Fruit fly (Drosophila melanogaster) whole organism, prepupa: Measurements from ENCODE around the gene cni.

ENCODE experiments used
- Blimp-1 ChIP-seq: fragments of 200-800 bp; sonication (Bioruptor generic); optimal IDR thresholded peaks from 3 replicates; lab custom pipeline; 2017; ENCODE audit warnings: missing biosample characterization, missing genetic modification characterization, mild to moderate bottlenecking, moderate library complexity, missing genetic modification reagents
- CG10631 ChIP-seq: fragments of 200-800 bp; sonication (Bioruptor generic); optimal IDR thresholded peaks from 2 replicates; lab custom pipeline; 2016; ENCODE audit warnings: missing biosample characterization, missing genetic modification characterization
- CG10669 ChIP-seq: fragments of 200-800 bp; sonication (Bioruptor generic); optimal IDR thresholded peaks from 3 replicates; lab custom pipeline; 2018; ENCODE audit warnings: missing biosample characterization, mild to moderate bottlenecking, missing genetic modification characterization, moderate library complexity
- CG11762 ChIP-seq: fragments of 200-800 bp; sonication (Bioruptor generic); optimal IDR thresholded peaks from 3 replicates; lab custom pipeline; 2016; ENCODE audit warnings: missing biosample characterization, missing genetic modification characterization; ENCODE audit not compliant: insufficient read depth
- CG15336 ChIP-seq: fragments of 200-800 bp; sonication (Bioruptor generic); IDR thresholded peaks from 2 replicates; pipeline ENCODE4 v1.3.6; 2022; ENCODE audit warnings: missing biosample characterization, missing genetic modification characterization
- CG1621 ChIP-seq: fragments of 200-800 bp; sonication (Bioruptor generic); optimal IDR thresholded peaks from 3 replicates; lab custom pipeline; 2018; ENCODE audit warnings: missing biosample characterization, mild to moderate bottlenecking, missing genetic modification characterization
- CG31627 ChIP-seq: fragments of 200-800 bp; sonication (Bioruptor generic); optimal IDR thresholded peaks from 3 replicates; lab custom pipeline; 2016; ENCODE audit warnings: missing biosample characterization, missing genetic modification characterization
- CG32006 ChIP-seq: fragments of 200-800 bp; sonication (Bioruptor generic); optimal IDR thresholded peaks from 3 replicates; lab custom pipeline; 2017; ENCODE audit warnings: missing biosample characterization, mild to moderate bottlenecking, missing genetic modification characterization
- CG34406 ChIP-seq: fragments of 200-800 bp; sonication (Bioruptor generic); optimal IDR thresholded peaks from 3 replicates; lab custom pipeline; 2016; ENCODE audit warnings: missing biosample characterization, missing genetic modification characterization
- CG4318 ChIP-seq: fragments of 200-800 bp; sonication (Bioruptor generic); optimal IDR thresholded peaks from 3 replicates; lab custom pipeline; 2017; ENCODE audit warnings: missing biosample characterization, mild to moderate bottlenecking, missing genetic modification characterization
- CG6163 ChIP-seq: fragments of 200-800 bp; sonication (Bioruptor generic); IDR thresholded peaks from 3 replicates; pipeline ENCODE4 v1.3.6; 2022; ENCODE audit warnings: missing biosample characterization, missing genetic modification characterization
- CG6276 ChIP-seq: fragments of 200-800 bp; sonication (Bioruptor generic); optimal IDR thresholded peaks from 2 replicates; lab custom pipeline; 2017; ENCODE audit warnings: missing biosample characterization, mild to moderate bottlenecking, missing genetic modification characterization
- CG6854 ChIP-seq: fragments of 200-800 bp; sonication (Bioruptor generic); optimal IDR thresholded peaks from 2 replicates; lab custom pipeline; 2017; ENCODE audit warnings: missing biosample characterization, mild to moderate bottlenecking, missing genetic modification characterization
- CG8119 ChIP-seq: fragments of 200-800 bp; sonication (Bioruptor generic); IDR thresholded peaks from 3 replicates; pipeline ENCODE4 v1.3.6; 2022; ENCODE audit warnings: missing biosample characterization, missing genetic modification characterization
- CG9139 ChIP-seq: fragments of 200-800 bp; sonication (Bioruptor generic); optimal IDR thresholded peaks from 3 replicates; lab custom pipeline; 2017; ENCODE audit warnings: missing biosample characterization, mild to moderate bottlenecking, missing genetic modification characterization
- Eip78C ChIP-seq: fragments of 200-800 bp; sonication (Bioruptor generic); peaks from one replicate; lab custom pipeline; 2016; ENCODE audit warnings: missing biosample characterization, missing genetic modification characterization
- Ets21C ChIP-seq: fragments of 200-800 bp; sonication (Bioruptor generic); optimal IDR thresholded peaks from 3 replicates; lab custom pipeline; 2016; ENCODE audit warnings: missing biosample characterization, missing genetic modification characterization
- Lpt ChIP-seq: fragments of 200-800 bp; sonication (Bioruptor generic); optimal IDR thresholded peaks from 3 replicates; lab custom pipeline; 2016; ENCODE audit warnings: missing biosample characterization, missing genetic modification characterization
- OdsH ChIP-seq: fragments of 200-800 bp; sonication (Bioruptor generic); optimal IDR thresholded peaks from 3 replicates; lab custom pipeline; 2016; ENCODE audit warnings: missing biosample characterization, missing genetic modification characterization
- Sox102F ChIP-seq: fragments of 200-800 bp; sonication (Bioruptor generic); optimal IDR thresholded peaks from 2 replicates; lab custom pipeline; 2016; ENCODE audit warnings: missing biosample characterization, mild to moderate bottlenecking, missing genetic modification characterization
- Sox14 ChIP-seq: fragments of 200-800 bp; sonication (Bioruptor generic); optimal IDR thresholded peaks from 3 replicates; lab custom pipeline; 2016; ENCODE audit warnings: missing biosample characterization, missing genetic modification characterization
- dsx ChIP-seq: fragments of 200-800 bp; optimal IDR thresholded peaks from 3 replicates; lab custom pipeline; 2019; ENCODE audit warnings: missing biosample characterization, mild to moderate bottlenecking, missing genetic modification characterization, moderate library complexity; ENCODE audit not compliant: poor library complexity, severe bottlenecking
- eg ChIP-seq: fragments of 200-800 bp; sonication (Bioruptor generic); IDR thresholded peaks from 3 replicates; pipeline ENCODE4 v1.3.6; 2022; ENCODE audit warnings: missing biosample characterization, missing genetic modification characterization
- esn ChIP-seq: fragments of 200-800 bp; sonication (Bioruptor generic); optimal IDR thresholded peaks from 2 replicates; lab custom pipeline; 2016; ENCODE audit warnings: missing biosample characterization, mild to moderate bottlenecking, missing genetic modification characterization, moderate library complexity
- fd85E ChIP-seq: fragments of 200-800 bp; sonication (Bioruptor generic); optimal IDR thresholded peaks from 3 replicates; lab custom pipeline; 2016; ENCODE audit warnings: missing biosample characterization, missing genetic modification characterization
- fkh ChIP-seq: fragments of 200-800 bp; sonication (Bioruptor generic); optimal IDR thresholded peaks from 3 replicates; lab custom pipeline; 2017; ENCODE audit warnings: missing biosample characterization, mild to moderate bottlenecking, missing genetic modification characterization, moderate library complexity
- net ChIP-seq: fragments of 200-800 bp; sonication (Bioruptor generic); optimal IDR thresholded peaks from 3 replicates; lab custom pipeline; 2016; ENCODE audit warnings: missing biosample characterization, missing genetic modification characterization
- pdm3 ChIP-seq: fragments of 200-800 bp; sonication (Bioruptor generic); optimal IDR thresholded peaks from 3 replicates; lab custom pipeline; 2016; ENCODE audit warnings: missing biosample characterization, missing genetic modification characterization
- salr ChIP-seq, 2 experiments: fragments of 200-800 bp; sonication (Bioruptor generic); optimal IDR thresholded peaks; 3 replicates each; lab custom pipeline; 2016 to 2018; ENCODE audit warnings: missing biosample characterization in 2 of 2, missing genetic modification characterization in 2 of 2, mild to moderate bottlenecking in 1 of 2
- spab ChIP-seq: fragments of 200-800 bp; sonication (Bioruptor generic); optimal IDR thresholded peaks from 2 replicates; lab custom pipeline; 2017; ENCODE audit warnings: missing biosample characterization, mild to moderate bottlenecking, missing genetic modification characterization, missing genetic modification reagents
- ss ChIP-seq, 2 experiments: fragments of 200-800 bp; sonication (Bioruptor generic); optimal IDR thresholded peaks; 2 replicates in 1 of 2; 3 replicates in 1 of 2; lab custom pipeline; 2017 to 2018; ENCODE audit warnings: mild to moderate bottlenecking in 2 of 2, missing biosample characterization in 2 of 2, missing genetic modification characterization in 2 of 2, moderate library complexity in 1 of 2
- vri ChIP-seq: fragments of 200-800 bp; sonication (Bioruptor generic); optimal IDR thresholded peaks from 3 replicates; lab custom pipeline; 2016; ENCODE audit warnings: missing biosample characterization, mild to moderate bottlenecking, missing genetic modification characterization

cni gene

dm6 chr2L:16299466-16300311, 10.8 kb downstream of the cni start, which contains the start of the genes heix and CG17328 (continued):
- TF ChIP-seq Ets21C (GFP tag; lab: Kevin White, UChicago), result peak; percentile 74
- TF ChIP-seq ss (GFP tag; optimal IDR thresholded peaks at IDR 0.05; lab: Kevin White, UChicago), result no peak
- TF ChIP-seq CG10669, result no peak
- no peak for TF ChIP-seq CG9139 (GFP tag; lab: Kevin White, UChicago)
- peak; percentile 81 for TF ChIP-seq Sox14 (GFP tag; lab: Kevin White, UChicago)
- peak; percentile 80 for TF ChIP-seq CG10631 (GFP tag; lab: Kevin White, UChicago)
- TF ChIP-seq CG31627 (GFP tag; lab: Kevin White, UChicago), result peak; percentile 81
- TF ChIP-seq CG4318, result no peak
- TF ChIP-seq pdm3, result no peak
- TF ChIP-seq eg (GFP tag; lab: Robert Waterston, UW), result no peak
- TF ChIP-seq vri (GFP tag; lab: Kevin White, UChicago), result no peak
- no peak; the same call in 1 of the 3 replicates for TF ChIP-seq CG6163 (GFP tag; lab: Robert Waterston, UW)
- no peak for TF ChIP-seq spab (GFP tag; lab: Kevin White, UChicago)
- no peak for TF ChIP-seq fd85E (GFP tag; lab: Kevin White, UChicago)
- peak; percentile 63 for TF ChIP-seq CG11762 (GFP tag; lab: Kevin White, UChicago)
- peak; percentile 61 for TF ChIP-seq CG6854 (GFP tag; lab: Kevin White, UChicago)
- peak; percentile 84 for TF ChIP-seq esn (GFP tag; lab: Kevin White, UChicago)
- peak; percentile 66 for TF ChIP-seq CG1621 (tag; lab: Kevin White, UChicago)

- TF ChIP-seq Lpt (GFP tag; lab: Kevin White, UChicago) (no peak), Sox14 (GFP tag; lab: Kevin White, UChicago) (no peak), vri (GFP tag; lab: Kevin White, UChicago) (no peak), Ets21C (GFP tag; lab: Kevin White, UChicago) (no peak), CG10669 (no peak), CG34406 (GFP tag; lab: Kevin White, UChicago) (no peak)
Measured at dm6 chr2L:16293703-16294233, 16.8 kb downstream of the cni start, which contains the start of gene Cyp303a1. Cyp303a1 (plus strand) TSS chr2L:16294183.

- TF ChIP-seq CG8119 (GFP tag; lab: Robert Waterston, UW) (peak; percentile 35; the same call in 1 of the 3 replicates), spab (GFP tag; lab: Kevin White, UChicago) (no peak), CG15336 (peak; percentile 47; the same call in 1 of the 2 replicates), OdsH (no peak), eg (GFP tag; lab: Robert Waterston, UW) (0 out of 3 replicates have a peak, but pooled peaks have one; percentile 24), CG6276 (GFP tag; lab: Kevin White, UChicago) (peak; percentile 27), Lpt (GFP tag; lab: Kevin White, UChicago) (peak; percentile 31), Blimp-1 (GFP tag; lab: Kevin White, UChicago) (peak; percentile 90)
Measured at dm6 chr2L:16292975-16293501, 17.5 kb downstream of the cni start, which contains the start of gene CG13258. CG13258 (minus strand) TSS chr2L:16293025.

- TF ChIP-seq esn (GFP tag; lab: Kevin White, UChicago), result no peak
Measured at dm6 chr2L:16290984-16291383, 19.5 kb downstream of the cni start, which contains the start of gene CG17329. CG17329 (plus strand) TSS chr2L:16291284.

- TF ChIP-seq salr (GFP tag; optimal IDR thresholded peaks at IDR 0.05; lab: Kevin White, UChicago), result no peak
- TF ChIP-seq CG6854 (GFP tag; lab: Kevin White, UChicago), result no peak
- TF ChIP-seq CG32006 (GFP tag; lab: Kevin White, UChicago), result no peak
- no peak for TF ChIP-seq net (GFP tag; lab: Kevin White, UChicago)
- TF ChIP-seq Sox102F (GFP tag; lab: Kevin White, UChicago), result no peak
- no peak for TF ChIP-seq dsx (GFP tag; lab: Kevin White, UChicago)
- no peak for TF ChIP-seq fkh
- TF ChIP-seq Eip78C (GFP tag; lab: Kevin White, UChicago), result no peak
Measured at dm6 chr2L:16288393-16288731, 22.2 kb downstream of the cni start.
